Worm (Caenorhabditis elegans) whole organism, young adult: ENCODE results near the gene col-79.
A peak's percentile ranks its signal among the peaks of the same experiment; 100 is the strongest.

Experiments
- C17E4.6 ChIP-seq: fragments of 200-800 bp; sonication (Bioruptor generic); IDR thresholded peaks from 2 replicates; pipeline ENCODE4 v1.3.6; 2022; ENCODE audit warnings: missing genetic modification reagents, missing genetic modification characterization, missing compliant biosample characterization
- F23B12.7 ChIP-seq: sonication (generic microtip); optimal IDR thresholded peaks from 2 replicates; lab custom pipeline; 2017; ENCODE audit warnings: missing genetic modification characterization, mild to moderate bottlenecking, missing compliant biosample characterization, antibody characterized with exemption, moderate library complexity; ENCODE audit not compliant: insufficient read depth
- F39B2.1 ChIP-seq: fragments of 200-800 bp; sonication (Bioruptor generic); IDR thresholded peaks from 2 replicates; pipeline ENCODE4 v1.3.6; 2022; ENCODE audit warnings: missing genetic modification reagents, missing genetic modification characterization, missing compliant biosample characterization
- F52B5.7 ChIP-seq: sonication (generic microtip); optimal IDR thresholded peaks from 2 replicates; lab custom pipeline; 2016; ENCODE audit warnings: mild to moderate bottlenecking, missing genetic modification characterization, missing compliant biosample characterization
- K11D2.4 ChIP-seq: fragments of 200-800 bp; sonication (Bioruptor generic); IDR thresholded peaks from 2 replicates; pipeline ENCODE4 v1.3.6; 2022; ENCODE audit warnings: missing genetic modification reagents, missing genetic modification characterization, missing compliant biosample characterization
- K12H6.12 ChIP-seq: fragments of 200-800 bp; sonication (Bioruptor generic); optimal IDR thresholded peaks from 2 replicates; lab custom pipeline; 2018; ENCODE audit warnings: mild to moderate bottlenecking, missing genetic modification characterization, missing compliant biosample characterization
- T07F8.4 ChIP-seq: sonication (generic microtip); optimal IDR thresholded peaks from 2 replicates; lab custom pipeline; 2016; ENCODE audit warnings: mild to moderate bottlenecking, missing genetic modification characterization, moderate library complexity, missing compliant biosample characterization
- Y53F4B.3 ChIP-seq: fragments of 200-800 bp; sonication (Bioruptor generic); IDR thresholded peaks from 2 replicates; pipeline ENCODE4 v1.3.6; 2022; ENCODE audit warnings: missing genetic modification reagents, missing genetic modification characterization, missing compliant biosample characterization
- Y53G8AR.9 ChIP-seq: fragments of 200-800 bp; sonication (Bioruptor generic); conservative IDR thresholded peaks from 2 replicates; pipeline ENCODE4 v1.3.6; 2022; ENCODE audit warnings: missing genetic modification reagents, missing genetic modification characterization, missing compliant biosample characterization
- Y67H2A.10 ChIP-seq: fragments of 200-800 bp; sonication (Bioruptor generic); conservative IDR thresholded peaks from 2 replicates; pipeline ENCODE4 v1.3.6; 2022; ENCODE audit warnings: missing genetic modification reagents, missing genetic modification characterization, missing compliant biosample characterization
- ZK185.1 ChIP-seq: sonication (generic microtip); optimal IDR thresholded peaks from 2 replicates; lab custom pipeline; 2016; ENCODE audit warnings: mild to moderate bottlenecking, missing genetic modification characterization, missing compliant biosample characterization; ENCODE audit not compliant: poor library complexity, severe bottlenecking
- aptf-2 ChIP-seq: fragments of 200-800 bp; sonication (Bioruptor generic); conservative IDR thresholded peaks from 2 replicates; pipeline ENCODE4 v1.3.6; 2022; ENCODE audit warnings: missing genetic modification reagents, missing genetic modification characterization, missing compliant biosample characterization
- bed-1 ChIP-seq: fragments of 200-800 bp; sonication (Bioruptor generic); IDR thresholded peaks from 2 replicates; pipeline ENCODE4 v1.3.6; 2022; ENCODE audit warnings: missing genetic modification reagents, missing genetic modification characterization, missing compliant biosample characterization
- ceh-91 ChIP-seq: fragments of 200-800 bp; sonication (Bioruptor generic); IDR thresholded peaks from 2 replicates; pipeline ENCODE4 v1.3.6; 2022; ENCODE audit warnings: missing genetic modification reagents, missing genetic modification characterization, missing compliant biosample characterization
- dox-1 ChIP-seq: fragments of 200-800 bp; sonication (Bioruptor generic); IDR thresholded peaks from 2 replicates; pipeline ENCODE4 v1.3.6; 2022; ENCODE audit warnings: missing genetic modification reagents, missing genetic modification characterization, missing compliant biosample characterization
- ekl-4 ChIP-seq: fragments of 200-800 bp; sonication (Bioruptor generic); IDR thresholded peaks from 2 replicates; pipeline ENCODE4 v1.3.6; 2022; ENCODE audit warnings: missing genetic modification reagents, missing genetic modification characterization, missing compliant biosample characterization
- ets-4 ChIP-seq: fragments of 200-800 bp; sonication (Bioruptor generic); optimal IDR thresholded peaks from 2 replicates; lab custom pipeline; 2018; ENCODE audit warnings: mild to moderate bottlenecking, missing genetic modification characterization, missing compliant biosample characterization
- hlh-12 ChIP-seq: sonication (generic microtip); optimal IDR thresholded peaks from 2 replicates; lab custom pipeline; 2016; ENCODE audit warnings: missing genetic modification characterization, missing compliant biosample characterization
- hsf-1 ChIP-seq: fragments of 200-800 bp; sonication (Bioruptor generic); IDR thresholded peaks from 2 replicates; pipeline ENCODE4 v1.3.6; 2022; ENCODE audit warnings: missing genetic modification reagents, missing genetic modification characterization, missing compliant biosample characterization
- lag-1 ChIP-seq: fragments of 200-800 bp; sonication (Bioruptor generic); IDR thresholded peaks from 2 replicates; pipeline ENCODE4 v1.3.6; 2022; ENCODE audit warnings: missing genetic modification reagents, missing genetic modification characterization, missing compliant biosample characterization
- lin-26 ChIP-seq: fragments of 200-800 bp; sonication (Bioruptor generic); IDR thresholded peaks from 2 replicates; pipeline ENCODE4 v1.3.6; 2022; ENCODE audit warnings: missing genetic modification reagents, missing genetic modification characterization, missing compliant biosample characterization
- lin-35 ChIP-seq, 3 experiments: fragments of 150-350 bp in 2 of 3; sonication (generic microtip) in 1 of 3; optimal IDR thresholded peaks; 2 replicates each; lab custom pipeline; 2014 to 2018; ENCODE audit warnings: missing biosample characterization in 3 of 3, missing genetic modification characterization in 3 of 3, missing genetic modification reagents in 3 of 3
- lsl-1 ChIP-seq: fragments of 200-800 bp; sonication (Bioruptor generic); optimal IDR thresholded peaks from 2 replicates; lab custom pipeline; 2018; ENCODE audit warnings: mild to moderate bottlenecking, missing genetic modification characterization, moderate library complexity, missing compliant biosample characterization
- madf-6 ChIP-seq: fragments of 200-800 bp; sonication (Bioruptor generic); IDR thresholded peaks from 2 replicates; pipeline ENCODE4 v1.3.6; 2022; ENCODE audit warnings: missing genetic modification reagents, missing genetic modification characterization, missing compliant biosample characterization
- mel-28 ChIP-seq: sonication (generic microtip); optimal IDR thresholded peaks from 2 replicates; lab custom pipeline; 2016; ENCODE audit warnings: borderline replicate concordance, mild to moderate bottlenecking, missing genetic modification characterization, missing compliant biosample characterization
- nfya-1 ChIP-seq: sonication (generic microtip); optimal IDR thresholded peaks from 2 replicates; lab custom pipeline; 2017; ENCODE audit warnings: antibody characterized with exemption, missing compliant biosample characterization, missing genetic modification characterization, borderline replicate concordance; ENCODE audit not compliant: insufficient read depth
- nfyb-1 ChIP-seq: fragments of 200-800 bp; sonication (Bioruptor generic); IDR thresholded peaks from 2 replicates; pipeline ENCODE4 v1.3.6; 2022; ENCODE audit warnings: missing genetic modification reagents, missing genetic modification characterization, missing compliant biosample characterization
- nhr-120 ChIP-seq: fragments of 200-800 bp; sonication (Bioruptor generic); IDR thresholded peaks from 2 replicates; pipeline ENCODE4 v1.3.6; 2022; ENCODE audit warnings: missing genetic modification characterization, missing compliant biosample characterization
- nhr-80 ChIP-seq: sonication (generic microtip); optimal IDR thresholded peaks from 2 replicates; lab custom pipeline; 2016; ENCODE audit warnings: missing genetic modification characterization, missing compliant biosample characterization
- rcor-1 ChIP-seq: fragments of 200-800 bp; sonication (Bioruptor generic); IDR thresholded peaks from 2 replicates; pipeline ENCODE4 v1.3.6; 2022; ENCODE audit warnings: missing genetic modification reagents, missing genetic modification characterization, missing compliant biosample characterization
- rec-8 ChIP-seq, 2 experiments: sonication (generic microtip); optimal IDR thresholded peaks; 2 replicates each; lab custom pipeline; 2016; ENCODE audit warnings: mild to moderate bottlenecking in 2 of 2, missing genetic modification characterization in 2 of 2, missing genetic modification reagents in 2 of 2, missing genotype in 2 of 2, missing biosample characterization in 1 of 2, missing compliant biosample characterization in 1 of 2, moderate library complexity in 1 of 2
- snpc-3.4 ChIP-seq: sonication (generic microtip); optimal IDR thresholded peaks from 2 replicates; lab custom pipeline; 2017; ENCODE audit warnings: missing genetic modification characterization, mild to moderate bottlenecking, missing compliant biosample characterization, antibody characterized with exemption, moderate library complexity, missing genotype, missing genetic modification reagents
- zim-3 ChIP-seq: sonication (generic microtip); optimal IDR thresholded peaks from 2 replicates; lab custom pipeline; 2017; ENCODE audit warnings: mild to moderate bottlenecking, missing genetic modification characterization, moderate library complexity, missing compliant biosample characterization
- ztf-28 ChIP-seq: fragments of 200-800 bp; sonication (Bioruptor generic); IDR thresholded peaks from 2 replicates; pipeline ENCODE4 v1.3.6; 2022; ENCODE audit warnings: missing genetic modification reagents, missing genetic modification characterization, missing compliant biosample characterization

col-79 gene

ce11 chrII:10714262-10714933 is 11.0 kb downstream of the col-79 start, which contains the start of the genes dph-2 and C09G5.7 (continued):
- TF ChIP-seq T07F8.4 (no peak), Y67H2A.10 (GFP tag; lab: Robert Waterston, UW) (no peak), ZK185.1 (tag; lab: Kevin White, UChicago) (no peak), rcor-1 (GFP tag; lab: Robert Waterston, UW) (no peak), dox-1 (GFP tag; lab: Robert Waterston, UW) (no peak), Y53F4B.3 (GFP tag; lab: Robert Waterston, UW) (no peak), ekl-4 (GFP tag; lab: Robert Waterston, UW) (no peak), K11D2.4 (no peak), madf-6 (GFP tag; lab: Robert Waterston, UW) (peak; percentile 47; the same call in 1 of the 2 replicates), lin-35 (GFP tag; optimal IDR thresholded peaks at IDR 0.05; lab: Kevin White, UChicago) (peak in 2 of 3 experiments; percentile 31 to 37)

ce11 chrII:10717124-10717523 is 13.7 kb downstream of the col-79 start, which contains the start of gene C09G5.13:
TSS of gene C09G5.13 (plus strand) at chrII:10717424.
- TF ChIP-seq aptf-2 (GFP tag; lab: Robert Waterston, UW) (no peak), F23B12.7 (tag; lab: Kevin White, UChicago) (no peak)

ce11 chrII:10719931-10720330 is 16.5 kb downstream of the col-79 start, which contains the start of gene mks-5:
TSS of gene mks-5 (plus strand) at chrII:10720231.
- TF ChIP-seq nhr-80 (tag; lab: Kevin White, UChicago): no peak
- no peak for TF ChIP-seq hlh-12 (tag; lab: Kevin White, UChicago)
- no peak for TF ChIP-seq mel-28 (tag; lab: Kevin White, UChicago)
- TF ChIP-seq K12H6.12 (tag; lab: Kevin White, UChicago): no peak
- no peak for TF ChIP-seq rec-8 (tag; optimal IDR thresholded peaks at IDR 0.05; lab: Kevin White, UChicago)

ce11 chrII:10723069-10723468 is 19.7 kb downstream of the col-79 start, which contains the start of gene C09G5.14:
TSS of gene C09G5.14 (minus strand) at chrII:10723169.
- TF ChIP-seq ets-4 (GFP tag; lab: Kevin White, UChicago) (no peak), Y67H2A.10 (GFP tag; lab: Robert Waterston, UW) (no peak), lin-26 (no peak), ZK185.1 (tag; lab: Kevin White, UChicago) (no peak), zim-3 (tag; lab: Kevin White, UChicago) (no peak), lag-1 (GFP tag; lab: Robert Waterston, UW) (no peak), nfyb-1 (GFP tag; lab: Robert Waterston, UW) (no peak), F52B5.7 (no peak), nhr-120 (no peak), bed-1 (GFP tag; lab: Robert Waterston, UW) (no peak), lsl-1 (GFP tag; lab: Kevin White, UChicago) (no peak), ztf-28 (GFP tag; lab: Robert Waterston, UW) (no peak), snpc-3.4 (tag; lab: Kevin White, UChicago) (no peak), F39B2.1 (GFP tag; lab: Robert Waterston, UW) (no peak), Y53G8AR.9 (GFP tag; lab: Robert Waterston, UW) (no peak), C17E4.6 (GFP tag; lab: Robert Waterston, UW) (no peak), nfya-1 (tag; lab: Kevin White, UChicago) (no peak), ceh-91 (GFP tag; lab: Robert Waterston, UW) (no peak), hsf-1 (no peak)
